Fruit fly (Drosophila melanogaster): ENCODE measurements around the gene CG31954.
A peak's percentile ranks its signal among the peaks of the same experiment; 100 is the strongest.

Gene CG31954

dm6 chr2L:3534227-3534842 is 24.4 kb upstream of the CG31954 start (continued):
- TF ChIP-seq Rfx (GFP tag; IDR thresholded peaks at IDR 0.05) (peak; percentile 62), trem (tag; optimal IDR thresholded peaks at IDR 0.05) (peak; percentile 13), Sry-δ (GFP tag; optimal IDR thresholded peaks at IDR 0.05) (no peak)

dm6 chr2L:3532973-3533525 is 23.1 kb upstream of the CG31954 start:
- TF ChIP-seq Hand (GFP tag; optimal IDR thresholded peaks at IDR 0.05), result no peak
- peak; percentile 41; the same call in 1 of the 3 replicates for TF ChIP-seq CG7357 (GFP tag; IDR thresholded peaks at IDR 0.05)
- no peak for TF ChIP-seq CG14965 (GFP tag; optimal IDR thresholded peaks at IDR 0.05; ENCODE audit: borderline replicate concordance)
- TF ChIP-seq D19A (tag; optimal IDR thresholded peaks at IDR 0.05), result peak; percentile 41
- TF ChIP-seq NC2β (GFP tag; optimal IDR thresholded peaks at IDR 0.05), result peak; percentile 55
- TF ChIP-seq sens (GFP tag), result peak; percentile 87
- TF ChIP-seq CG4404 (GFP tag; IDR thresholded peaks at IDR 0.05), result peak; percentile 85
- no peak for TF ChIP-seq Trl (optimal IDR thresholded peaks at IDR 0.05)
- TF ChIP-seq Trl (GFP tag; optimal IDR thresholded peaks at IDR 0.05), result peak; percentile 73
- no peak for TF ChIP-seq CG14014 (GFP tag; IDR thresholded peaks at IDR 0.05)
- no peak for TF ChIP-seq B-H1 (GFP tag; IDR thresholded peaks at IDR 0.05)
- TF ChIP-seq hkb (optimal IDR thresholded peaks at IDR 0.05), result no peak
- TF ChIP-seq hkb (GFP tag; IDR thresholded peaks at IDR 0.05), result 0 out of 2 replicates have a peak, but pooled peaks have one; percentile 12
- no peak for TF ChIP-seq klu (GFP tag; IDR thresholded peaks at IDR 0.05)
- peak; percentile 82 for TF ChIP-seq CG10959 (GFP tag; IDR thresholded peaks at IDR 0.05)
- TF ChIP-seq CG12769 (tag; optimal IDR thresholded peaks at IDR 0.05), result no peak
- TF ChIP-seq shn (GFP tag; optimal IDR thresholded peaks at IDR 0.05), result peak; percentile 44
- TF ChIP-seq CG8359 (GFP tag; optimal IDR thresholded peaks at IDR 0.05; ENCODE audit: borderline replicate concordance), result no peak
- TF ChIP-seq CG4730 (GFP tag; IDR thresholded peaks at IDR 0.05), result peak; percentile 37; the same call in 1 of the 2 replicates
- 0 out of 2 replicates have a peak, but pooled peaks have one; percentile 49 for TF ChIP-seq chm (GFP tag; IDR thresholded peaks at IDR 0.05)
- peak; percentile 28 for TF ChIP-seq Usf (GFP tag; optimal IDR thresholded peaks at IDR 0.05)
- peak; percentile 28 for TF ChIP-seq CG12942 (GFP tag; optimal IDR thresholded peaks at IDR 0.05)
- TF ChIP-seq jumu (GFP tag; optimal IDR thresholded peaks at IDR 0.05), result peak; percentile 59
- peak; percentile 31 for TF ChIP-seq CG9876 (GFP tag; optimal IDR thresholded peaks at IDR 0.05)
- TF ChIP-seq nau (GFP tag; optimal IDR thresholded peaks at IDR 0.05), result no peak
- TF ChIP-seq row (GFP tag; IDR thresholded peaks at IDR 0.05), result peak; percentile 53
- peak; percentile 93 for TF ChIP-seq fd102C (GFP tag; optimal IDR thresholded peaks at IDR 0.05)
- peak; percentile 11 for TF ChIP-seq ATbp (GFP tag; optimal IDR thresholded peaks at IDR 0.05)
- TF ChIP-seq Ets65A (GFP tag), result peak; percentile 96
- TF ChIP-seq org-1 (GFP tag; optimal IDR thresholded peaks at IDR 0.05), result peak; percentile 24
- TF ChIP-seq CG2875 (GFP tag; optimal IDR thresholded peaks at IDR 0.05), result peak; percentile 22
- TF ChIP-seq tx (GFP tag; optimal IDR thresholded peaks at IDR 0.05), result peak; percentile 25
- TF ChIP-seq hbn (GFP tag; IDR thresholded peaks at IDR 0.05; ENCODE audit: partially characterized antibody), result no peak
- peak; percentile 46 for TF ChIP-seq CG1233 (GFP tag; optimal IDR thresholded peaks at IDR 0.05)
- TF ChIP-seq Chrac-16 (GFP tag; optimal IDR thresholded peaks at IDR 0.05), result peak; percentile 68
- TF ChIP-seq lmd (GFP tag; IDR thresholded peaks at IDR 0.05), result peak; percentile 47
- peak; percentile 28 for TF ChIP-seq CG1602 (GFP tag; optimal IDR thresholded peaks at IDR 0.05)
- peak; percentile 58 for TF ChIP-seq CG5245 (GFP tag; optimal IDR thresholded peaks at IDR 0.05)
- TF ChIP-seq CG7556 (GFP tag; optimal IDR thresholded peaks at IDR 0.05), result peak; percentile 22
- TF ChIP-seq CG14710 (tag; optimal IDR thresholded peaks at IDR 0.05), result peak; percentile 63
- TF ChIP-seq trem (tag; optimal IDR thresholded peaks at IDR 0.05), result peak; percentile 42
- TF ChIP-seq CG4360 (GFP tag; IDR thresholded peaks at IDR 0.05), result 0 out of 2 replicates have a peak, but pooled peaks have one; percentile 7
- TF ChIP-seq eve (GFP tag; optimal IDR thresholded peaks at IDR 0.05), result peak in 1 of 2 experiments; percentile 94
- peak; percentile 72 for TF ChIP-seq CG1603 (tag; optimal IDR thresholded peaks at IDR 0.05)
- TF ChIP-seq zfh1 (GFP tag; IDR thresholded peaks at IDR 0.05), result peak; percentile 79
- peak; percentile 60 for TF ChIP-seq nmo (GFP tag; optimal IDR thresholded peaks at IDR 0.05)
